Worm (Caenorhabditis elegans) whole organism, early embryonic: ENCODE results near the gene hbl-1.

ENCODE experiments used
- B0310.2 ChIP-seq: sonication (generic microtip); optimal IDR thresholded peaks from 2 replicates; lab custom pipeline; 2016; ENCODE audit warnings: mild to moderate bottlenecking, missing genetic modification characterization, missing compliant biosample characterization
- F13C5.2 ChIP-seq: sonication (generic microtip); optimal IDR thresholded peaks from 2 replicates; lab custom pipeline; 2017; ENCODE audit warnings: mild to moderate bottlenecking, missing genetic modification characterization, inconsistent platforms, missing compliant biosample characterization
- aly-1 ChIP-seq: sonication (generic microtip); optimal IDR thresholded peaks from 2 replicates; lab custom pipeline; 2016; ENCODE audit warnings: missing genetic modification characterization, missing compliant biosample characterization
- ama-1 ChIP-seq: fragments of 150-350 bp; optimal IDR thresholded peaks from 2 replicates; lab custom pipeline; 2014
- flt-1 ChIP-seq: fragments of 200-800 bp; sonication (Bioruptor generic); IDR thresholded peaks from 2 replicates; pipeline ENCODE4 v1.3.6; 2022; ENCODE audit warnings: missing genetic modification characterization, missing compliant biosample characterization
- hmbx-1 ChIP-seq: sonication (generic microtip); optimal IDR thresholded peaks from 2 replicates; lab custom pipeline; 2016; ENCODE audit warnings: mild to moderate bottlenecking, missing genetic modification characterization, missing compliant biosample characterization
- hmg-4 ChIP-seq: fragments of 200-800 bp; sonication (Bioruptor generic); optimal IDR thresholded peaks from 2 replicates; lab custom pipeline; 2018; ENCODE audit warnings: mild to moderate bottlenecking, missing genetic modification characterization, missing compliant biosample characterization
- hnd-1 ChIP-seq: sonication (generic microtip); optimal IDR thresholded peaks from 2 replicates; lab custom pipeline; 2016; ENCODE audit warnings: missing genetic modification characterization, missing compliant biosample characterization
- pes-1 ChIP-seq: fragments of 200-800 bp; sonication (Bioruptor generic); IDR thresholded peaks from 2 replicates; pipeline ENCODE4 v1.3.6; 2022; ENCODE audit warnings: missing genetic modification reagents, missing genetic modification characterization, missing compliant biosample characterization
- scrt-1 ChIP-seq: fragments of 200-800 bp; sonication (Bioruptor generic); IDR thresholded peaks from 2 replicates; pipeline ENCODE4 v1.3.6; 2022; ENCODE audit warnings: missing genetic modification characterization, missing compliant biosample characterization
- sea-1 ChIP-seq: fragments of 200-800 bp; sonication (Bioruptor generic); conservative IDR thresholded peaks from 2 replicates; pipeline ENCODE4 v1.3.6; 2022; ENCODE audit warnings: missing genetic modification characterization, missing compliant biosample characterization
- tbx-11 ChIP-seq: fragments of 200-800 bp; sonication (Bioruptor generic); IDR thresholded peaks from 2 replicates; pipeline ENCODE4 v1.3.6; 2022; ENCODE audit warnings: missing genetic modification characterization, missing compliant biosample characterization
- tbx-37 ChIP-seq: fragments of 200-800 bp; sonication (Bioruptor generic); conservative IDR thresholded peaks from 2 replicates; pipeline ENCODE4 v1.3.6; 2022; ENCODE audit warnings: missing genetic modification reagents, missing genetic modification characterization, missing compliant biosample characterization
- tra-4 ChIP-seq: sonication (generic microtip); optimal IDR thresholded peaks from 2 replicates; lab custom pipeline; 2017; ENCODE audit warnings: missing genetic modification characterization, missing compliant biosample characterization

DNA sequence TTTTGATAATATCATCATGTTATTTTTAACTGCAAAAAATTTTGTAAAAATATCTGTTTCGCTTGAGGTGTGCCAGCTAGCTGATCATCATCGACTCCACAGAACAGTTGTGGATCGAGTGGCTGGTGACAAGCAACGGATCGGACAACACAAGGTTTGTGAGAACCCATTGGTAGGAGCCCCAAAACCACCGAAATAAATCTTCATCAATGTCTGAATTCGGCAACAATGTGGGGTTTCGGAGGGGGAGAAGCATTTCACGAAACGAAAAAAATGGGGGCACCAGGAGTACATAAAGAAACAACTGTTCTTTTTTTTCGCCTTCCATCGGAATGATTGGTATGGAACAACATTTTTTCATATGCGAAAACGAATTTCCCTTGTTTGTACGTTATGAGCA, 6.6 kb upstream of the hbl-1 start:
- TF ChIP-seq hnd-1 (no peak), hmbx-1 (tag; lab: Kevin White, UChicago) (no peak), tbx-37 (GFP tag; lab: Robert Waterston, UW) (no peak), tbx-11 (no peak), ama-1 (lab: Kevin White, UChicago) (no peak), F13C5.2 (tag; lab: Kevin White, UChicago) (no peak), aly-1 (no peak), B0310.2 (tag; lab: Kevin White, UChicago) (no peak), pes-1 (GFP tag; lab: Robert Waterston, UW) (no peak), hmg-4 (GFP tag; lab: Kevin White, UChicago) (no peak), tra-4 (no peak), flt-1 (GFP tag; lab: Robert Waterston, UW) (no peak), sea-1 (no peak), scrt-1 (GFP tag; lab: Robert Waterston, UW) (no peak)
